Fruit fly (Drosophila melanogaster) whole organism, embryonic: ENCODE data around the gene Orct2.

ENCODE experiments used
- C15 ChIP-seq: fragments of 200-800 bp; sonication (Bioruptor generic); IDR thresholded peaks from 3 replicates; pipeline ENCODE4 v1.3.6; 2022; ENCODE audit warnings: missing biosample characterization, missing genetic modification characterization
- CG10274 ChIP-seq: fragments of 200-800 bp; sonication (Bioruptor generic); optimal IDR thresholded peaks from 3 replicates; lab custom pipeline; 2017; ENCODE audit warnings: missing biosample characterization, mild to moderate bottlenecking, missing genetic modification characterization
- CG11093 ChIP-seq: fragments of 200-800 bp; sonication (Bioruptor generic); IDR thresholded peaks from 3 replicates; pipeline ENCODE4 v1.3.6; 2022; ENCODE audit warnings: missing biosample characterization, missing genetic modification characterization
- CG15073 ChIP-seq: fragments of 200-800 bp; sonication (Bioruptor generic); optimal IDR thresholded peaks from 2 replicates; lab custom pipeline; 2016; ENCODE audit warnings: missing biosample characterization, missing genetic modification characterization
- CG15696 ChIP-seq: fragments of 200-800 bp; sonication (Bioruptor generic); optimal IDR thresholded peaks from 2 replicates; lab custom pipeline; 2019; ENCODE audit warnings: missing biosample characterization, mild to moderate bottlenecking, missing genetic modification characterization, moderate library complexity
- CG16779 ChIP-seq: fragments of 200-800 bp; sonication (Bioruptor generic); IDR thresholded peaks from 2 replicates; pipeline ENCODE4 v1.3.6; 2022; ENCODE audit warnings: missing biosample characterization, missing genetic modification characterization
- CG17186 ChIP-seq: fragments of 200-800 bp; sonication (Bioruptor generic); optimal IDR thresholded peaks from 3 replicates; lab custom pipeline; 2017; ENCODE audit warnings: missing biosample characterization, missing genetic modification reagents, missing genetic modification characterization
- CG17359 ChIP-seq: fragments of 200-800 bp; sonication (Bioruptor generic); optimal IDR thresholded peaks from 3 replicates; lab custom pipeline; 2018; ENCODE audit warnings: missing biosample characterization, mild to moderate bottlenecking, missing genetic modification characterization, moderate library complexity
- CG17385 ChIP-seq: fragments of 200-800 bp; sonication (Bioruptor generic); optimal IDR thresholded peaks from 3 replicates; lab custom pipeline; 2018; ENCODE audit warnings: missing biosample characterization, mild to moderate bottlenecking, missing genetic modification characterization
- CG17612 ChIP-seq: fragments of 200-800 bp; sonication (Bioruptor generic); IDR thresholded peaks from 2 replicates; pipeline ENCODE4 v1.3.6; 2022; ENCODE audit warnings: missing biosample characterization, missing genetic modification characterization
- CG2202 ChIP-seq: fragments of 200-800 bp; sonication (Bioruptor generic); optimal IDR thresholded peaks from 2 replicates; lab custom pipeline; 2018; ENCODE audit warnings: missing biosample characterization, mild to moderate bottlenecking, missing genetic modification characterization
- CG34422 ChIP-seq: fragments of 200-800 bp; sonication (Bioruptor generic); IDR thresholded peaks from 3 replicates; pipeline ENCODE4 v1.3.6; 2022; ENCODE audit warnings: missing biosample characterization, missing genetic modification characterization
- CG4282 ChIP-seq: fragments of 200-800 bp; sonication (Bioruptor generic); optimal IDR thresholded peaks from 2 replicates; lab custom pipeline; 2016; ENCODE audit warnings: missing biosample characterization, missing genetic modification characterization
- CG4404 ChIP-seq: fragments of 200-800 bp; sonication (Bioruptor generic); IDR thresholded peaks from 2 replicates; pipeline ENCODE4 v1.3.6; 2022; ENCODE audit warnings: missing biosample characterization, missing genetic modification characterization
- CG5953 ChIP-seq: fragments of 200-800 bp; sonication (Bioruptor generic); IDR thresholded peaks from 2 replicates; pipeline ENCODE4 v1.3.6; 2022; ENCODE audit warnings: missing biosample characterization, missing genetic modification characterization
- CG6654 ChIP-seq: fragments of 200-800 bp; sonication (Bioruptor generic); optimal IDR thresholded peaks from 2 replicates; lab custom pipeline; 2017; ENCODE audit warnings: missing biosample characterization, mild to moderate bottlenecking, missing genetic modification characterization
- CG7271 ChIP-seq: fragments of 200-800 bp; sonication (Bioruptor generic); optimal IDR thresholded peaks from 2 replicates; lab custom pipeline; 2018; ENCODE audit warnings: missing biosample characterization, mild to moderate bottlenecking, missing genetic modification characterization, moderate library complexity
- CG9609 ChIP-seq: fragments of 200-800 bp; sonication (Bioruptor generic); optimal IDR thresholded peaks from 3 replicates; lab custom pipeline; 2016; ENCODE audit warnings: missing biosample characterization, missing genetic modification characterization
- CG9817 ChIP-seq: fragments of 200-800 bp; sonication (Bioruptor generic); optimal IDR thresholded peaks from 2 replicates; lab custom pipeline; 2018; ENCODE audit warnings: missing biosample characterization, mild to moderate bottlenecking, missing genetic modification characterization, moderate library complexity
- Fer1 ChIP-seq: fragments of 200-800 bp; sonication (Bioruptor generic); optimal IDR thresholded peaks from 2 replicates; lab custom pipeline; 2017; ENCODE audit warnings: missing biosample characterization, mild to moderate bottlenecking, missing genetic modification characterization
- Hmx ChIP-seq: fragments of 200-800 bp; sonication (Bioruptor generic); optimal IDR thresholded peaks from 2 replicates; lab custom pipeline; 2016; ENCODE audit warnings: missing biosample characterization, missing genetic modification characterization
- Hr51 ChIP-seq, 2 experiments: fragments of 200-800 bp; sonication (Bioruptor generic); optimal IDR thresholded peaks; 2 replicates in 1 of 2; 3 replicates in 1 of 2; lab custom pipeline; 2016 to 2018; ENCODE audit warnings: missing biosample characterization in 2 of 2, missing genetic modification characterization in 2 of 2, mild to moderate bottlenecking in 1 of 2, moderate library complexity in 1 of 2
- Lim3 ChIP-seq: fragments of 200-800 bp; sonication (Bioruptor generic); IDR thresholded peaks from 2 replicates; pipeline ENCODE4 v1.3.6; 2022; ENCODE audit warnings: missing biosample characterization, missing genetic modification characterization
- Meics ChIP-seq: fragments of 200-800 bp; sonication (Bioruptor generic); optimal IDR thresholded peaks from 2 replicates; lab custom pipeline; 2017; ENCODE audit warnings: missing biosample characterization, mild to moderate bottlenecking, missing genetic modification characterization
- Mrtf ChIP-seq: fragments of 200-800 bp; sonication (Bioruptor generic); IDR thresholded peaks from 3 replicates; pipeline ENCODE4 v1.3.6; 2022; ENCODE audit warnings: missing biosample characterization, missing genetic modification characterization
- Nf-YA ChIP-seq: fragments of 200-800 bp; sonication (Bioruptor generic); IDR thresholded peaks from 2 replicates; pipeline ENCODE4 v1.3.6; 2022; ENCODE audit warnings: missing biosample characterization, missing genetic modification characterization
- Side ChIP-seq: fragments of 200-800 bp; sonication (Bioruptor generic); optimal IDR thresholded peaks from 2 replicates; lab custom pipeline; 2016; ENCODE audit warnings: missing biosample characterization, missing genetic modification characterization
- TFAM ChIP-seq: fragments of 200-800 bp; sonication (Bioruptor generic); optimal IDR thresholded peaks from 2 replicates; lab custom pipeline; 2017; ENCODE audit warnings: missing biosample characterization, missing genetic modification characterization, inconsistent platforms
- Usf ChIP-seq: fragments of 200-800 bp; sonication (Bioruptor generic); optimal IDR thresholded peaks from 2 replicates; lab custom pipeline; 2017; ENCODE audit warnings: missing genotype, missing biosample characterization, missing genetic modification characterization
- YL-1 ChIP-seq: fragments of 200-800 bp; sonication (Bioruptor generic); optimal IDR thresholded peaks from 3 replicates; lab custom pipeline; 2017; ENCODE audit warnings: missing biosample characterization, mild to moderate bottlenecking, missing genetic modification characterization
- amos ChIP-seq: fragments of 200-800 bp; sonication (Bioruptor generic); IDR thresholded peaks from 2 replicates; pipeline ENCODE4 v1.3.6; 2022; ENCODE audit warnings: missing biosample characterization, missing genetic modification characterization; ENCODE audit not compliant: partially characterized antibody
- chif ChIP-seq, 2 experiments: fragments of 200-800 bp; sonication (Bioruptor generic); optimal IDR thresholded peaks; 3 replicates each; lab custom pipeline; 2016; ENCODE audit warnings: missing biosample characterization in 2 of 2, missing genetic modification characterization in 2 of 2
- chn ChIP-seq: fragments of 200-800 bp; sonication (Bioruptor generic); optimal IDR thresholded peaks from 2 replicates; lab custom pipeline; 2016; ENCODE audit warnings: missing biosample characterization, missing genetic modification characterization
- ci ChIP-seq: fragments of 200-800 bp; sonication (Bioruptor generic); IDR thresholded peaks from 3 replicates; pipeline ENCODE4 v1.3.6; 2022; ENCODE audit warnings: missing biosample characterization, missing genetic modification characterization
- crc ChIP-seq: fragments of 200-800 bp; sonication (Bioruptor generic); optimal IDR thresholded peaks from 2 replicates; lab custom pipeline; 2016; ENCODE audit warnings: missing biosample characterization, missing genetic modification characterization
- danr ChIP-seq: fragments of 200-800 bp; sonication (Bioruptor generic); IDR thresholded peaks from 2 replicates; pipeline ENCODE4 v1.3.6; 2022; ENCODE audit warnings: missing biosample characterization, missing genetic modification characterization
- dmrt99B ChIP-seq: fragments of 200-800 bp; sonication (Bioruptor generic); optimal IDR thresholded peaks from 2 replicates; lab custom pipeline; 2018; ENCODE audit warnings: missing biosample characterization, mild to moderate bottlenecking, missing genetic modification characterization, moderate library complexity
- eve ChIP-seq, 2 experiments: fragments of >200 bp; optimal IDR thresholded peaks; 2 replicates each; lab custom pipeline; 2017; ENCODE audit warnings: missing biosample characterization in 2 of 2, missing genetic modification characterization in 2 of 2
- ftz-f1 ChIP-seq: fragments of 200-800 bp; sonication (Bioruptor generic); optimal IDR thresholded peaks from 2 replicates; lab custom pipeline; 2016; ENCODE audit warnings: missing biosample characterization, missing genetic modification characterization
- ham ChIP-seq: fragments of 200-800 bp; sonication (Bioruptor generic); IDR thresholded peaks from 2 replicates; pipeline ENCODE4 v1.3.6; 2022; ENCODE audit warnings: missing biosample characterization, missing genetic modification characterization
- hb ChIP-seq: fragments of 200-800 bp; sonication (Bioruptor generic); IDR thresholded peaks from 3 replicates; pipeline ENCODE4 v1.3.6; 2022; ENCODE audit warnings: missing biosample characterization, missing genetic modification characterization; ENCODE audit not compliant: partially characterized antibody
- jigr1 ChIP-seq: fragments of 200-800 bp; sonication (Bioruptor generic); IDR thresholded peaks from 3 replicates; pipeline ENCODE4 v1.3.6; 2022; ENCODE audit warnings: missing biosample characterization, missing genetic modification characterization
- phol ChIP-seq: fragments of 200-800 bp; sonication (Bioruptor generic); optimal IDR thresholded peaks from 3 replicates; lab custom pipeline; 2018; ENCODE audit warnings: missing biosample characterization, mild to moderate bottlenecking, missing genetic modification characterization, moderate library complexity
- rib ChIP-seq: fragments of 200-800 bp; sonication (Bioruptor generic); IDR thresholded peaks from 2 replicates; pipeline ENCODE4 v1.3.6; 2022; ENCODE audit warnings: missing biosample characterization, missing genetic modification characterization
- scrt ChIP-seq: fragments of 200-800 bp; sonication (Bioruptor generic); optimal IDR thresholded peaks from 2 replicates; lab custom pipeline; 2018; ENCODE audit warnings: missing biosample characterization, mild to moderate bottlenecking, missing genetic modification characterization, moderate library complexity
- sd ChIP-seq: fragments of 200-800 bp; sonication (Bioruptor generic); optimal IDR thresholded peaks from 3 replicates; lab custom pipeline; 2018; ENCODE audit warnings: missing biosample characterization, mild to moderate bottlenecking, missing genetic modification characterization, moderate library complexity
- slou ChIP-seq: fragments of 200-800 bp; sonication (Bioruptor generic); optimal IDR thresholded peaks from 3 replicates; lab custom pipeline; 2016; ENCODE audit warnings: missing biosample characterization, missing genetic modification characterization
- trem ChIP-seq: fragments of 200-800 bp; optimal IDR thresholded peaks from 3 replicates; lab custom pipeline; 2019; ENCODE audit warnings: missing biosample characterization, mild to moderate bottlenecking, missing genetic modification characterization, moderate library complexity
- wor ChIP-seq: fragments of 200-800 bp; sonication (Bioruptor generic); IDR thresholded peaks from 2 replicates; pipeline ENCODE4 v1.3.6; 2022; ENCODE audit warnings: missing biosample characterization, missing genetic modification characterization

The Orct2 gene

DNA sequence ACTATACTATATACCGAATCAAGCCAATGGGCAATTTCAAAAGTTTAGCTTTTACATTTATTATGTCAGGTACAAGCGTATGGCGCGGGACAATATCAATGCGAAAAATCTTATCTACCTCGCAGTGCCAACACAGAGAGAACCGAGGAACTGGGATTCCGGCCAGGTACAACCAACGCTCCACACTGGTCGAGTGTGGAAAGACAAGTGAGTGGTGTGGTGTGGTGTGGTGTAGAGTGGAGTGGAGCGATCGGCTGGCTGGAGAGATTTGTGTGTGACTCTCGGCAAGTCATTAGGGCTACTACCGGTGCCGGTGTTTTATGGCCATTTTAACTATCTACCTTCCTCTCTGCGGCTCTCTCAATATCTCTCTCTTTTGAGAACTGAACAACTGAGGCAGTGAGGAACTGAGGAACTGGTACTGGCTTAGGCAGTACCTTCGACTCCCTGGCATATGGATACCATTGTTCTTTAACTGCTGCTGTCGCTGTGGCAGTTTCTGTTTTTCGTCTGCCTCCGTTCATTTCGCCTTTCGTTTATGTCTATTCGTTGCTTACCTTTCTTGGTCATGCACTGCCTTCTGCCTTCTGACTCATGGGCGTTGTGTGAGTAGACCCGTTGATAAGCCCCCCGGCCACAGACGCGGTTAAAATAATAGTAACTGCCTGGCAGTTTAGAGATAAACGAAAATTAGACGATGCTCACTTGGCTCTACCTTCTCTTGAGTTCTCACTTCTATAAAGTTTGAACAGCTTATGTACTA lies 13.4 kb upstream of the Orct2 start (continued):
- TF ChIP-seq phol (tag; lab: Kevin White, UChicago) (peak; percentile 86), CG15696 (tag; lab: Kevin White, UChicago) (peak; percentile 83), sd (tag; lab: Kevin White, UChicago) (peak; percentile 56), CG17186 (GFP tag; lab: Kevin White, UChicago) (peak; percentile 58), ftz-f1 (GFP tag; lab: Kevin White, UChicago) (no peak), jigr1 (peak; percentile 49; the same call in 2 of the 3 replicates), chif (GFP tag; optimal IDR thresholded peaks at IDR 0.05; lab: Kevin White, UChicago) (peak; percentile 89 to 91), CG17385 (peak; percentile 85), Lim3 (peak; percentile 37; the same call in 1 of the 2 replicates), rib (GFP tag; lab: Robert Waterston, UW) (peak; percentile 79), CG9609 (GFP tag; lab: Kevin White, UChicago) (no peak), CG7271 (tag; lab: Kevin White, UChicago) (peak; percentile 42), CG17359 (tag; lab: Kevin White, UChicago) (peak; percentile 90), YL-1 (GFP tag; lab: Kevin White, UChicago) (peak; percentile 47), chn (GFP tag; lab: Kevin White, UChicago) (peak; percentile 87), Usf (peak; percentile 92), Hr51 (GFP tag; optimal IDR thresholded peaks at IDR 0.05; lab: Kevin White, UChicago) (peak; percentile 84), amos (no peak), CG10274 (peak; percentile 83), ci (GFP tag; lab: Robert Waterston, UW) (peak; percentile 94), trem (peak; percentile 80), Nf-YA (GFP tag; lab: Robert Waterston, UW) (peak; percentile 73), Side (peak; percentile 93), CG9817 (tag; lab: Kevin White, UChicago) (peak; percentile 90), Hmx (GFP tag; lab: Kevin White, UChicago) (peak; percentile 82), CG15073 (peak; percentile 84), CG6654 (GFP tag; lab: Kevin White, UChicago) (peak; percentile 80), dmrt99B (tag; lab: Kevin White, UChicago) (peak; percentile 91), hb (GFP tag; lab: Robert Waterston, UW) (no peak), CG4404 (GFP tag; lab: Robert Waterston, UW) (peak; percentile 84), Meics (peak; percentile 94), TFAM (peak; percentile 62), Fer1 (GFP tag; lab: Kevin White, UChicago) (peak; percentile 89), CG34422 (GFP tag; lab: Robert Waterston, UW) (peak; percentile 85), C15 (peak; percentile 78; the same call in 1 of the 3 replicates), CG2202 (tag; lab: Kevin White, UChicago) (peak; percentile 60), Mrtf (GFP tag; lab: Robert Waterston, UW) (peak; percentile 88), ham (GFP tag; lab: Robert Waterston, UW) (no peak), CG4282 (GFP tag; lab: Kevin White, UChicago) (peak; percentile 73), CG16779 (GFP tag; lab: Robert Waterston, UW) (peak; percentile 82), eve (GFP tag; optimal IDR thresholded peaks at IDR 0.05; lab: Kevin White, UChicago) (peak in 1 of 2 experiments; percentile 73), CG11093 (GFP tag; lab: Robert Waterston, UW) (peak; percentile 87), wor (GFP tag; lab: Robert Waterston, UW) (peak; percentile 62), CG5953 (GFP tag; lab: Robert Waterston, UW) (peak; percentile 80), scrt (GFP tag; lab: Kevin White, UChicago) (peak; percentile 88), danr (GFP tag; lab: Robert Waterston, UW) (peak; percentile 69), crc (GFP tag; lab: Kevin White, UChicago) (peak; percentile 85), slou (peak; percentile 30), CG17612 (peak; percentile 48; the same call in 1 of the 2 replicates)
